Fruit fly (Drosophila melanogaster) whole organism, embryonic: ENCODE measurements around the gene CG12279.
A peak's percentile ranks its signal among the peaks of the same experiment; 100 is the strongest.

Source experiments
- Abd-B ChIP-seq: fragments of 200-800 bp; sonication (Bioruptor generic); optimal IDR thresholded peaks from 2 replicates; lab custom pipeline; 2018; ENCODE audit warnings: missing biosample characterization, mild to moderate bottlenecking, missing genetic modification characterization, moderate library complexity
- Atf6 ChIP-seq: fragments of 200-800 bp; sonication (Bioruptor generic); IDR thresholded peaks from 2 replicates; pipeline ENCODE4 v1.3.6; 2022; ENCODE audit warnings: missing biosample characterization, missing genetic modification characterization
- CG10462 ChIP-seq: fragments of 200-800 bp; sonication (Bioruptor generic); optimal IDR thresholded peaks from 2 replicates; lab custom pipeline; 2016; ENCODE audit warnings: missing biosample characterization, missing genetic modification characterization
- CG11504 ChIP-seq: fragments of 200-800 bp; sonication (Bioruptor generic); optimal IDR thresholded peaks from 3 replicates; lab custom pipeline; 2019; ENCODE audit warnings: missing biosample characterization, mild to moderate bottlenecking, missing genetic modification characterization, moderate library complexity
- CG12155 ChIP-seq: fragments of 200-800 bp; sonication (Bioruptor generic); optimal IDR thresholded peaks from 3 replicates; lab custom pipeline; 2016; ENCODE audit warnings: missing biosample characterization, missing genetic modification characterization
- CG12391 ChIP-seq: fragments of 200-800 bp; sonication (Bioruptor generic); optimal IDR thresholded peaks from 3 replicates; lab custom pipeline; 2018; ENCODE audit warnings: missing biosample characterization, mild to moderate bottlenecking, missing genetic modification characterization, moderate library complexity
- CG13287 ChIP-seq: fragments of 200-800 bp; sonication (Bioruptor generic); IDR thresholded peaks from 2 replicates; pipeline ENCODE4 v1.3.6; 2022; ENCODE audit warnings: missing biosample characterization, missing genetic modification characterization; ENCODE audit not compliant: partially characterized antibody
- CG13775 ChIP-seq: fragments of 200-800 bp; sonication (Bioruptor generic); optimal IDR thresholded peaks from 3 replicates; lab custom pipeline; 2017; ENCODE audit warnings: missing biosample characterization, mild to moderate bottlenecking, missing genetic modification characterization
- CG15696 ChIP-seq: fragments of 200-800 bp; sonication (Bioruptor generic); optimal IDR thresholded peaks from 2 replicates; lab custom pipeline; 2019; ENCODE audit warnings: missing biosample characterization, mild to moderate bottlenecking, missing genetic modification characterization, moderate library complexity
- CG18262 ChIP-seq: fragments of 200-800 bp; optimal IDR thresholded peaks from 3 replicates; lab custom pipeline; 2019; ENCODE audit warnings: missing biosample characterization, mild to moderate bottlenecking, missing genetic modification characterization, moderate library complexity
- CG2202 ChIP-seq: fragments of 200-800 bp; sonication (Bioruptor generic); optimal IDR thresholded peaks from 2 replicates; lab custom pipeline; 2018; ENCODE audit warnings: missing biosample characterization, mild to moderate bottlenecking, missing genetic modification characterization
- CG2678 ChIP-seq: fragments of 200-800 bp; sonication (Bioruptor generic); optimal IDR thresholded peaks from 3 replicates; lab custom pipeline; 2019; ENCODE audit warnings: missing biosample characterization, mild to moderate bottlenecking, missing genetic modification characterization, moderate library complexity
- CG3281 ChIP-seq: fragments of 200-800 bp; sonication (Bioruptor generic); optimal IDR thresholded peaks from 3 replicates; lab custom pipeline; 2017; ENCODE audit warnings: missing biosample characterization, mild to moderate bottlenecking, missing genetic modification characterization
- CG34376 ChIP-seq: fragments of 200-800 bp; sonication (Bioruptor generic); optimal IDR thresholded peaks from 2 replicates; lab custom pipeline; 2018; ENCODE audit warnings: missing biosample characterization, mild to moderate bottlenecking, missing genetic modification characterization
- CG3838 ChIP-seq: fragments of 200-800 bp; sonication (Bioruptor generic); optimal IDR thresholded peaks from 3 replicates; lab custom pipeline; 2016; ENCODE audit warnings: missing biosample characterization, missing genetic modification characterization
- CG4617 ChIP-seq: fragments of 200-800 bp; sonication (Bioruptor generic); optimal IDR thresholded peaks from 3 replicates; lab custom pipeline; 2016; ENCODE audit warnings: missing biosample characterization, missing genetic modification characterization, borderline replicate concordance
- CG4854 ChIP-seq: fragments of 200-800 bp; sonication (Bioruptor generic); optimal IDR thresholded peaks from 2 replicates; lab custom pipeline; 2016; ENCODE audit warnings: missing biosample characterization, missing genetic modification characterization, inconsistent platforms
- CG5245 ChIP-seq: fragments of 200-800 bp; sonication (Bioruptor generic); optimal IDR thresholded peaks from 3 replicates; lab custom pipeline; 2016; ENCODE audit warnings: missing biosample characterization, missing genetic modification characterization
- CG9797 ChIP-seq: fragments of 200-800 bp; sonication (Bioruptor generic); optimal IDR thresholded peaks from 3 replicates; lab custom pipeline; 2018; ENCODE audit warnings: missing biosample characterization, mild to moderate bottlenecking, missing genetic modification characterization
- CG9817 ChIP-seq: fragments of 200-800 bp; sonication (Bioruptor generic); optimal IDR thresholded peaks from 2 replicates; lab custom pipeline; 2018; ENCODE audit warnings: missing biosample characterization, mild to moderate bottlenecking, missing genetic modification characterization, moderate library complexity
- Camta ChIP-seq: fragments of 200-800 bp; sonication (Bioruptor generic); optimal IDR thresholded peaks from 2 replicates; lab custom pipeline; 2016; ENCODE audit warnings: missing biosample characterization, missing genetic modification characterization
- Chrac-16 ChIP-seq: fragments of 200-800 bp; sonication (Bioruptor generic); optimal IDR thresholded peaks from 3 replicates; lab custom pipeline; 2016; ENCODE audit warnings: missing biosample characterization, missing genetic modification characterization
- Dp ChIP-seq: fragments of 200-800 bp; sonication (Bioruptor generic); optimal IDR thresholded peaks from 2 replicates; lab custom pipeline; 2018; ENCODE audit warnings: missing biosample characterization, mild to moderate bottlenecking, missing genetic modification characterization, moderate library complexity
- Drgx ChIP-seq: fragments of 200-800 bp; sonication (Bioruptor generic); IDR thresholded peaks from 2 replicates; pipeline ENCODE4 v1.3.6; 2022; ENCODE audit warnings: missing biosample characterization, missing genetic modification characterization
- ERR ChIP-seq: fragments of 200-800 bp; sonication (Bioruptor generic); optimal IDR thresholded peaks from 2 replicates; lab custom pipeline; 2016; ENCODE audit warnings: missing biosample characterization, missing genetic modification characterization
- Ets97D ChIP-seq: fragments of 200-800 bp; sonication (Bioruptor generic); optimal IDR thresholded peaks from 3 replicates; lab custom pipeline; 2016; ENCODE audit warnings: missing biosample characterization, missing genetic modification characterization
- Fer1 ChIP-seq: fragments of 200-800 bp; sonication (Bioruptor generic); optimal IDR thresholded peaks from 2 replicates; lab custom pipeline; 2017; ENCODE audit warnings: missing biosample characterization, mild to moderate bottlenecking, missing genetic modification characterization
- HLH3B ChIP-seq: fragments of 200-800 bp; sonication (Bioruptor generic); IDR thresholded peaks from 2 replicates; pipeline ENCODE4 v1.3.6; 2022; ENCODE audit warnings: missing biosample characterization, missing genetic modification characterization
- Lhr ChIP-seq: fragments of 200-800 bp; sonication (Bioruptor generic); optimal IDR thresholded peaks from 3 replicates; lab custom pipeline; 2017; ENCODE audit warnings: mild to moderate bottlenecking, missing biosample characterization, missing genetic modification reagents, missing genetic modification characterization
- Lim3 ChIP-seq: fragments of 200-800 bp; sonication (Bioruptor generic); IDR thresholded peaks from 2 replicates; pipeline ENCODE4 v1.3.6; 2022; ENCODE audit warnings: missing biosample characterization, missing genetic modification characterization
- Max ChIP-seq: fragments of 200-800 bp; sonication (Bioruptor generic); optimal IDR thresholded peaks from 2 replicates; lab custom pipeline; 2016; ENCODE audit warnings: missing biosample characterization, mild to moderate bottlenecking, missing genetic modification characterization
- Oli ChIP-seq: fragments of 200-800 bp; sonication (Bioruptor generic); optimal IDR thresholded peaks from 2 replicates; lab custom pipeline; 2018; ENCODE audit warnings: missing biosample characterization, mild to moderate bottlenecking, missing genetic modification characterization, moderate library complexity
- Opbp ChIP-seq: fragments of 200-800 bp; sonication (Bioruptor generic); IDR thresholded peaks from 3 replicates; pipeline ENCODE4 v1.3.6; 2022; ENCODE audit warnings: missing biosample characterization, missing genetic modification characterization; ENCODE audit not compliant: partially characterized antibody
- Side ChIP-seq: fragments of 200-800 bp; sonication (Bioruptor generic); optimal IDR thresholded peaks from 2 replicates; lab custom pipeline; 2016; ENCODE audit warnings: missing biosample characterization, missing genetic modification characterization
- Sox102F ChIP-seq: fragments of 200-800 bp; sonication (Bioruptor generic); optimal IDR thresholded peaks from 2 replicates; lab custom pipeline; 2018; ENCODE audit warnings: missing biosample characterization, mild to moderate bottlenecking, missing genetic modification characterization, moderate library complexity
- Xrp1 ChIP-seq: fragments of 200-800 bp; sonication (Bioruptor generic); IDR thresholded peaks from 2 replicates; pipeline ENCODE4 v1.3.6; 2022; ENCODE audit warnings: missing biosample characterization, missing genetic modification characterization
- ewg ChIP-seq: fragments of 200-800 bp; sonication (Bioruptor generic); optimal IDR thresholded peaks from 3 replicates; lab custom pipeline; 2017; ENCODE audit warnings: mild to moderate bottlenecking, missing biosample characterization, missing genetic modification reagents, missing genetic modification characterization
- gfzf ChIP-seq: fragments of 200-800 bp; sonication (Bioruptor generic); optimal IDR thresholded peaks from 2 replicates; lab custom pipeline; 2016; ENCODE audit warnings: missing biosample characterization, mild to moderate bottlenecking, missing genetic modification characterization, moderate library complexity
- grn ChIP-seq: fragments of 200-800 bp; sonication (Bioruptor generic); optimal IDR thresholded peaks from 3 replicates; lab custom pipeline; 2017; ENCODE audit warnings: missing biosample characterization, missing genetic modification characterization
- ind ChIP-seq: fragments of 200-800 bp; sonication (Bioruptor generic); optimal IDR thresholded peaks from 3 replicates; lab custom pipeline; 2016; ENCODE audit warnings: missing biosample characterization, missing genetic modification characterization
- mam ChIP-seq: fragments of 200-800 bp; sonication (Bioruptor generic); optimal IDR thresholded peaks from 3 replicates; lab custom pipeline; 2016; ENCODE audit warnings: missing biosample characterization, missing genetic modification characterization
- onecut ChIP-seq: fragments of 200-800 bp; sonication (Bioruptor generic); IDR thresholded peaks from 2 replicates; pipeline ENCODE4 v1.3.6; 2022; ENCODE audit warnings: missing biosample characterization, missing genetic modification characterization
- pho ChIP-seq: fragments of 200-800 bp; sonication (Bioruptor generic); optimal IDR thresholded peaks from 2 replicates; lab custom pipeline; 2016; ENCODE audit warnings: missing biosample characterization, missing genetic modification characterization
- pita ChIP-seq: fragments of 200-800 bp; sonication (Bioruptor generic); optimal IDR thresholded peaks from 2 replicates; lab custom pipeline; 2017; ENCODE audit warnings: missing biosample characterization, mild to moderate bottlenecking, missing genetic modification characterization
- pros ChIP-seq: fragments of 200-800 bp; sonication (Bioruptor generic); optimal IDR thresholded peaks from 3 replicates; lab custom pipeline; 2019; ENCODE audit warnings: missing biosample characterization, mild to moderate bottlenecking, missing genetic modification characterization, moderate library complexity
- sr ChIP-seq: fragments of 200-800 bp; sonication (Bioruptor generic); IDR thresholded peaks from 3 replicates; pipeline ENCODE4 v1.3.6; 2022; ENCODE audit warnings: missing biosample characterization, missing genetic modification characterization
- stwl ChIP-seq: fragments of 200-800 bp; sonication (Bioruptor generic); optimal IDR thresholded peaks from 3 replicates; lab custom pipeline; 2018; ENCODE audit warnings: missing biosample characterization, mild to moderate bottlenecking, missing genetic modification characterization, moderate library complexity
- tgo ChIP-seq: fragments of 200-800 bp; sonication (Bioruptor generic); IDR thresholded peaks from 3 replicates; pipeline ENCODE4 v1.3.6; 2022; ENCODE audit warnings: missing biosample characterization, missing genetic modification characterization
- vvl ChIP-seq: fragments of 200-800 bp; sonication (Bioruptor generic); IDR thresholded peaks from 2 replicates; pipeline ENCODE4 v1.3.6; 2022; ENCODE audit warnings: missing biosample characterization, missing genetic modification characterization
- wdn ChIP-seq: fragments of 200-800 bp; sonication (Bioruptor generic); IDR thresholded peaks from 2 replicates; pipeline ENCODE4 v1.3.6; 2022; ENCODE audit warnings: missing biosample characterization, missing genetic modification characterization

Gene CG12279

dm6 chr3R:12719627-12720343 lies 14.9 kb downstream of the CG12279 start (continued):
- TF ChIP-seq Sox102F (GFP tag; lab: Kevin White, UChicago) (peak; percentile 43), CG13775 (GFP tag; lab: Kevin White, UChicago) (no peak), CG10462 (GFP tag; lab: Kevin White, UChicago) (no peak), pita (GFP tag; lab: Kevin White, UChicago) (no peak), Opbp (no peak), grn (no peak), wdn (GFP tag; lab: Robert Waterston, UW) (no peak), CG4854 (GFP tag; lab: Kevin White, UChicago) (no peak), Camta (GFP tag; lab: Kevin White, UChicago) (no peak), ERR (peak; percentile 41), Atf6 (no peak; the same call in 1 of the 2 replicates), CG15696 (no peak), ewg (no peak), tgo (GFP tag; lab: Robert Waterston, UW) (no peak), HLH3B (no peak), Oli (peak; percentile 36), CG3838 (GFP tag; lab: Kevin White, UChicago) (no peak), Lim3 (no peak), CG5245 (GFP tag; lab: Kevin White, UChicago) (no peak), CG2202 (tag; lab: Kevin White, UChicago) (no peak), stwl (tag; lab: Kevin White, UChicago) (no peak), CG12155 (no peak), CG2678 (tag; lab: Kevin White, UChicago) (peak; percentile 73), Chrac-16 (GFP tag; lab: Kevin White, UChicago) (no peak), Abd-B (peak; percentile 26), CG3281 (GFP tag; lab: Kevin White, UChicago) (peak; percentile 71), ind (peak; percentile 8), sr (no peak), Side (GFP tag; lab: Kevin White, UChicago) (no peak), CG9797 (no peak), onecut (GFP tag; lab: Robert Waterston, UW) (no peak; the same call in 1 of the 2 replicates), CG4617 (GFP tag; lab: Kevin White, UChicago) (no peak), CG18262 (tag; lab: Kevin White, UChicago) (peak; percentile 57), CG13287 (peak; percentile 25; the same call in 1 of the 2 replicates), Lhr (GFP tag; lab: Kevin White, UChicago) (no peak), CG9817 (no peak), vvl (GFP tag; lab: Robert Waterston, UW) (no peak), mam (GFP tag; lab: Kevin White, UChicago) (no peak), Fer1 (peak; percentile 60), Drgx (GFP tag; lab: Robert Waterston, UW) (peak; percentile 33; the same call in 1 of the 2 replicates), Xrp1 (GFP tag; lab: Robert Waterston, UW) (peak; percentile 36; the same call in 1 of the 2 replicates), gfzf (GFP tag; lab: Kevin White, UChicago) (no peak), Ets97D (GFP tag; lab: Kevin White, UChicago) (no peak), pros (GFP tag; lab: Kevin White, UChicago) (no peak), CG12391 (tag; lab: Kevin White, UChicago) (peak; percentile 32), Dp (GFP tag; lab: Kevin White, UChicago) (no peak), CG34376 (peak; percentile 68), pho (GFP tag; lab: Kevin White, UChicago) (no peak), Max (GFP tag; lab: Kevin White, UChicago) (no peak), CG11504 (peak; percentile 63)
